Fruit fly (Drosophila melanogaster) whole organism, embryonic: ENCODE measurements around the gene rho-5.

Source experiments
- Bgb ChIP-seq: fragments of 200-800 bp; sonication (Bioruptor generic); IDR thresholded peaks from 2 replicates; pipeline ENCODE4 v1.3.6; 2022; ENCODE audit warnings: missing biosample characterization, missing genetic modification characterization; ENCODE audit not compliant: partially characterized antibody
- CG10543 ChIP-seq: fragments of 200-800 bp; sonication (Bioruptor generic); optimal IDR thresholded peaks from 3 replicates; lab custom pipeline; 2017; ENCODE audit warnings: missing biosample characterization, mild to moderate bottlenecking, missing genetic modification characterization, moderate library complexity
- CG11723 ChIP-seq: fragments of 200-800 bp; sonication (Bioruptor generic); optimal IDR thresholded peaks from 2 replicates; lab custom pipeline; 2017; ENCODE audit warnings: missing biosample characterization, mild to moderate bottlenecking, missing genetic modification characterization
- CG1529 ChIP-seq: fragments of 200-800 bp; sonication (Bioruptor generic); optimal IDR thresholded peaks from 3 replicates; lab custom pipeline; 2018; ENCODE audit warnings: missing biosample characterization, missing genetic modification characterization
- CG17186 ChIP-seq: fragments of 200-800 bp; sonication (Bioruptor generic); optimal IDR thresholded peaks from 3 replicates; lab custom pipeline; 2017; ENCODE audit warnings: missing biosample characterization, missing genetic modification reagents, missing genetic modification characterization
- CG18011 ChIP-seq: fragments of 200-800 bp; sonication (Bioruptor generic); optimal IDR thresholded peaks from 2 replicates; lab custom pipeline; 2017; ENCODE audit warnings: missing biosample characterization, missing genetic modification characterization, mild to moderate bottlenecking, moderate library complexity, missing genotype
- CG18262 ChIP-seq: fragments of 200-800 bp; optimal IDR thresholded peaks from 3 replicates; lab custom pipeline; 2019; ENCODE audit warnings: missing biosample characterization, mild to moderate bottlenecking, missing genetic modification characterization, moderate library complexity
- CG18619 ChIP-seq: fragments of 200-800 bp; sonication (Bioruptor generic); optimal IDR thresholded peaks from 3 replicates; lab custom pipeline; 2017; ENCODE audit warnings: missing biosample characterization, mild to moderate bottlenecking, missing genetic modification characterization
- CG30020 ChIP-seq: fragments of 200-800 bp; optimal IDR thresholded peaks from 2 replicates; lab custom pipeline; 2019; ENCODE audit warnings: missing biosample characterization, mild to moderate bottlenecking, missing genetic modification characterization, moderate library complexity
- CG4282 ChIP-seq: fragments of 200-800 bp; sonication (Bioruptor generic); optimal IDR thresholded peaks from 2 replicates; lab custom pipeline; 2016; ENCODE audit warnings: missing biosample characterization, missing genetic modification characterization
- CG7357 ChIP-seq: fragments of 200-800 bp; sonication (Bioruptor generic); IDR thresholded peaks from 3 replicates; pipeline ENCODE4 v1.3.6; 2022; ENCODE audit warnings: missing biosample characterization, missing genetic modification characterization
- CG7928 ChIP-seq: fragments of 200-800 bp; sonication (Bioruptor generic); optimal IDR thresholded peaks from 2 replicates; lab custom pipeline; 2017; ENCODE audit warnings: missing biosample characterization, mild to moderate bottlenecking, missing genetic modification characterization
- CG8290 ChIP-seq, 3 experiments: fragments of 200-800 bp; sonication (Bioruptor generic); optimal IDR thresholded peaks; 2 replicates each; lab custom pipeline; 2016 to 2019; ENCODE audit warnings: missing biosample characterization in 3 of 3, missing genetic modification characterization in 3 of 3, mild to moderate bottlenecking in 2 of 3, moderate library complexity in 1 of 3
- CG8388 ChIP-seq: fragments of 200-800 bp; sonication (Bioruptor generic); optimal IDR thresholded peaks from 2 replicates; lab custom pipeline; 2019; ENCODE audit warnings: missing biosample characterization, mild to moderate bottlenecking, missing genetic modification characterization, moderate library complexity
- CHES-1-like ChIP-seq: fragments of 200-800 bp; sonication (Bioruptor generic); optimal IDR thresholded peaks from 2 replicates; lab custom pipeline; 2016; ENCODE audit warnings: missing biosample characterization, missing genetic modification characterization
- Chrac-16 ChIP-seq: fragments of 200-800 bp; sonication (Bioruptor generic); optimal IDR thresholded peaks from 3 replicates; lab custom pipeline; 2016; ENCODE audit warnings: missing biosample characterization, missing genetic modification characterization
- Dbx ChIP-seq: fragments of 200-800 bp; sonication (Bioruptor generic); IDR thresholded peaks from 3 replicates; pipeline ENCODE4 v1.3.6; 2022; ENCODE audit warnings: missing biosample characterization, missing genetic modification characterization
- ERR ChIP-seq: fragments of 200-800 bp; sonication (Bioruptor generic); optimal IDR thresholded peaks from 2 replicates; lab custom pipeline; 2016; ENCODE audit warnings: missing biosample characterization, missing genetic modification characterization
- Fer3 ChIP-seq: fragments of 200-800 bp; sonication (Bioruptor generic); optimal IDR thresholded peaks from 2 replicates; lab custom pipeline; 2018; ENCODE audit warnings: missing biosample characterization, mild to moderate bottlenecking, missing genetic modification characterization, moderate library complexity
- Gsc ChIP-seq: fragments of 200-800 bp; sonication (Bioruptor generic); IDR thresholded peaks from 2 replicates; pipeline ENCODE4 v1.3.6; 2022; ENCODE audit warnings: missing biosample characterization, missing genetic modification characterization
- HmgZ ChIP-seq: fragments of 200-800 bp; sonication (Bioruptor generic); optimal IDR thresholded peaks from 2 replicates; lab custom pipeline; 2018; ENCODE audit warnings: missing biosample characterization, mild to moderate bottlenecking, missing genetic modification characterization
- Hr3 ChIP-seq: fragments of 200-800 bp; sonication (Bioruptor generic); optimal IDR thresholded peaks from 3 replicates; lab custom pipeline; 2016; ENCODE audit warnings: missing biosample characterization, missing genetic modification characterization
- Hsf ChIP-seq: fragments of 200-800 bp; sonication (Bioruptor generic); optimal IDR thresholded peaks from 3 replicates; lab custom pipeline; 2016; ENCODE audit warnings: missing biosample characterization, missing genetic modification characterization
- Lhr ChIP-seq: fragments of 200-800 bp; sonication (Bioruptor generic); optimal IDR thresholded peaks from 3 replicates; lab custom pipeline; 2017; ENCODE audit warnings: mild to moderate bottlenecking, missing biosample characterization, missing genetic modification reagents, missing genetic modification characterization
- Mrtf ChIP-seq: fragments of 200-800 bp; sonication (Bioruptor generic); IDR thresholded peaks from 3 replicates; pipeline ENCODE4 v1.3.6; 2022; ENCODE audit warnings: missing biosample characterization, missing genetic modification characterization
- NC2β ChIP-seq: fragments of 200-800 bp; sonication (Bioruptor generic); optimal IDR thresholded peaks from 2 replicates; lab custom pipeline; 2016; ENCODE audit warnings: missing biosample characterization, missing genetic modification characterization
- Pdp1 ChIP-seq, 2 experiments: fragments of 200-800 bp; sonication (Bioruptor generic); optimal IDR thresholded peaks; 3 replicates each; lab custom pipeline; 2016; ENCODE audit warnings: missing biosample characterization in 2 of 2, missing genetic modification characterization in 2 of 2, mild to moderate bottlenecking in 1 of 2, moderate library complexity in 1 of 2
- Scr ChIP-seq: fragments of 200-800 bp; sonication (Bioruptor generic); IDR thresholded peaks from 2 replicates; pipeline ENCODE4 v1.3.6; 2022; ENCODE audit warnings: missing biosample characterization, missing genetic modification characterization; ENCODE audit not compliant: partially characterized antibody
- Trl ChIP-seq, 3 experiments: fragments of >200 bp in 2 of 3; fragments of 200-800 bp in 1 of 3; sonication (Bioruptor generic) in 1 of 3; optimal IDR thresholded peaks; 2 replicates in 1 of 3; 3 replicates in 2 of 3; lab custom pipeline; 2016 to 2017; ENCODE audit warnings: missing biosample characterization in 1 of 3, missing genetic modification characterization in 1 of 3
- Xbp1 ChIP-seq: fragments of 200-800 bp; sonication (Bioruptor generic); optimal IDR thresholded peaks from 3 replicates; lab custom pipeline; 2016; ENCODE audit warnings: missing biosample characterization, mild to moderate bottlenecking, missing genetic modification characterization
- bigmax ChIP-seq: fragments of 200-800 bp; sonication (Bioruptor generic); optimal IDR thresholded peaks from 2 replicates; lab custom pipeline; 2018; ENCODE audit warnings: missing biosample characterization, mild to moderate bottlenecking, missing genetic modification characterization
- dati ChIP-seq: fragments of 200-800 bp; sonication (Bioruptor generic); IDR thresholded peaks from 2 replicates; pipeline ENCODE4 v1.3.6; 2022; ENCODE audit warnings: missing biosample characterization, missing genetic modification characterization
- eyg ChIP-seq: fragments of 200-800 bp; sonication (Bioruptor generic); optimal IDR thresholded peaks from 3 replicates; lab custom pipeline; 2016; ENCODE audit warnings: missing biosample characterization, missing genetic modification characterization
- fd64A ChIP-seq: fragments of 200-800 bp; sonication (Bioruptor generic); optimal IDR thresholded peaks from 3 replicates; lab custom pipeline; 2018; ENCODE audit warnings: missing biosample characterization, mild to moderate bottlenecking, missing genetic modification characterization
- fd96Cb ChIP-seq: fragments of 200-800 bp; sonication (Bioruptor generic); optimal IDR thresholded peaks from 2 replicates; lab custom pipeline; 2018; ENCODE audit warnings: missing biosample characterization, mild to moderate bottlenecking, missing genetic modification characterization, moderate library complexity
- gce ChIP-seq: fragments of 200-800 bp; sonication (Bioruptor generic); IDR thresholded peaks from 3 replicates; pipeline ENCODE4 v1.3.6; 2022; ENCODE audit warnings: missing biosample characterization, missing genetic modification characterization
- gsb-n ChIP-seq: fragments of 200-800 bp; sonication (Bioruptor generic); optimal IDR thresholded peaks from 3 replicates; lab custom pipeline; 2018; ENCODE audit warnings: missing biosample characterization, mild to moderate bottlenecking, missing genetic modification characterization
- hb ChIP-seq: fragments of 200-800 bp; sonication (Bioruptor generic); IDR thresholded peaks from 3 replicates; pipeline ENCODE4 v1.3.6; 2022; ENCODE audit warnings: missing biosample characterization, missing genetic modification characterization; ENCODE audit not compliant: partially characterized antibody
- kah ChIP-seq: fragments of 200-800 bp; sonication (Bioruptor generic); optimal IDR thresholded peaks from 2 replicates; lab custom pipeline; 2018; ENCODE audit warnings: missing biosample characterization, mild to moderate bottlenecking, missing genetic modification characterization
- lov ChIP-seq, 2 experiments: fragments of 200-800 bp in 1 of 2; fragments of >200 bp in 1 of 2; sonication (Bioruptor generic) in 1 of 2; IDR thresholded peaks in 1 of 2; optimal IDR thresholded peaks in 1 of 2; 2 replicates in 1 of 2; 3 replicates in 1 of 2; pipeline versions ENCODE4 v1.3.6 to Lab custom; 2017 to 2022; ENCODE audit warnings: missing biosample characterization in 1 of 2, missing genetic modification characterization in 1 of 2
- pita ChIP-seq: fragments of 200-800 bp; sonication (Bioruptor generic); optimal IDR thresholded peaks from 2 replicates; lab custom pipeline; 2017; ENCODE audit warnings: missing biosample characterization, mild to moderate bottlenecking, missing genetic modification characterization
- salm ChIP-seq: fragments of 200-800 bp; sonication (Bioruptor generic); optimal IDR thresholded peaks from 2 replicates; lab custom pipeline; 2018; ENCODE audit warnings: missing biosample characterization, mild to moderate bottlenecking, missing genetic modification characterization
- schlank ChIP-seq: fragments of 200-800 bp; sonication (Bioruptor generic); optimal IDR thresholded peaks from 2 replicates; lab custom pipeline; 2018; ENCODE audit warnings: missing biosample characterization, mild to moderate bottlenecking, missing genetic modification characterization
- sisA ChIP-seq: fragments of 200-800 bp; sonication (Bioruptor generic); IDR thresholded peaks from 2 replicates; pipeline ENCODE4 v1.3.6; 2022; ENCODE audit warnings: missing biosample characterization, missing genetic modification characterization
- sug ChIP-seq: fragments of 200-800 bp; optimal IDR thresholded peaks from 2 replicates; lab custom pipeline; 2019; ENCODE audit warnings: missing biosample characterization, mild to moderate bottlenecking, missing genetic modification characterization, moderate library complexity
- trem ChIP-seq: fragments of 200-800 bp; optimal IDR thresholded peaks from 3 replicates; lab custom pipeline; 2019; ENCODE audit warnings: missing biosample characterization, mild to moderate bottlenecking, missing genetic modification characterization, moderate library complexity
- tup ChIP-seq: fragments of 200-800 bp; sonication (Bioruptor generic); optimal IDR thresholded peaks from 2 replicates; lab custom pipeline; 2016; ENCODE audit warnings: missing biosample characterization, mild to moderate bottlenecking, missing genetic modification characterization, moderate library complexity
- zfh1 ChIP-seq: fragments of 200-800 bp; sonication (Bioruptor generic); IDR thresholded peaks from 3 replicates; pipeline ENCODE4 v1.3.6; 2022; ENCODE audit warnings: missing biosample characterization, missing genetic modification characterization

The rho-5 gene

dm6 chr2L:10408122-10408576 is 34.4 kb upstream of the rho-5 start, which contains the start of the genes Ip259 and RpS27A (continued):
- TF ChIP-seq Lhr (peak; percentile 74), eyg (GFP tag; lab: Kevin White, UChicago) (peak; percentile 41), Hsf (peak; percentile 80), CG30020 (peak; percentile 99), sug (tag; lab: Kevin White, UChicago) (peak; percentile 75), CG18619 (GFP tag; lab: Kevin White, UChicago) (peak; percentile 84), hb (GFP tag; lab: Robert Waterston, UW) (no peak), dati (GFP tag; lab: Robert Waterston, UW) (peak; percentile 58), tup (GFP tag; lab: Kevin White, UChicago) (no peak), CG18262 (tag; lab: Kevin White, UChicago) (peak; percentile 54), bigmax (no peak), CG7928 (GFP tag; lab: Kevin White, UChicago) (peak; percentile 69), salm (tag; lab: Kevin White, UChicago) (peak; percentile 21), fd64A (peak; percentile 66), Hr3 (GFP tag; lab: Kevin White, UChicago) (peak; percentile 33), Fer3 (tag; lab: Kevin White, UChicago) (peak; percentile 85), HmgZ (tag; lab: Kevin White, UChicago) (peak; percentile 71), CG1529 (peak; percentile 55), CG4282 (no peak), CG8388 (GFP tag; lab: Kevin White, UChicago) (peak; percentile 53), gce (peak; percentile 83; the same call in 2 of the 3 replicates), zfh1 (GFP tag; lab: Robert Waterston, UW) (peak; percentile 90), Scr (no peak), Bgb (GFP tag; lab: Robert Waterston, UW) (peak; percentile 16; the same call in 1 of the 2 replicates), gsb-n (tag; lab: Kevin White, UChicago) (peak; percentile 67), CHES-1-like (peak; percentile 48), CG7357 (peak; percentile 61; the same call in 1 of the 3 replicates), CG17186 (GFP tag; lab: Kevin White, UChicago) (peak; percentile 41), ERR (GFP tag; lab: Kevin White, UChicago) (no peak), Chrac-16 (GFP tag; lab: Kevin White, UChicago) (peak; percentile 52), Pdp1 (GFP tag; optimal IDR thresholded peaks at IDR 0.05; lab: Kevin White, UChicago) (peak; percentile 32 to 46), NC2β (GFP tag; lab: Kevin White, UChicago) (peak; percentile 96), CG8290 (GFP tag; optimal IDR thresholded peaks at IDR 0.05; lab: Kevin White, UChicago) (peak; percentile 74), CG8290 (tag; optimal IDR thresholded peaks at IDR 0.05; lab: Kevin White, UChicago) (peak in 1 of 2 experiments; percentile 63), Xbp1 (GFP tag; lab: Kevin White, UChicago) (peak; percentile 75), Gsc (no peak), sisA (GFP tag; lab: Robert Waterston, UW) (no peak; the same call in 1 of the 2 replicates), Dbx (GFP tag; lab: Robert Waterston, UW) (peak; percentile 88), trem (tag; lab: Kevin White, UChicago) (peak; percentile 55), kah (GFP tag; lab: Kevin White, UChicago) (peak; percentile 59), Trl (optimal IDR thresholded peaks at IDR 0.05; lab: Kevin White, UChicago) (no peak), Trl (GFP tag; optimal IDR thresholded peaks at IDR 0.05; lab: Kevin White, UChicago) (peak; percentile 78), CG18011 (peak; percentile 55), pita (GFP tag; lab: Kevin White, UChicago) (no peak), CG11723 (peak; percentile 98), Mrtf (GFP tag; lab: Robert Waterston, UW) (no peak; the same call in 1 of the 3 replicates), CG10543 (peak; percentile 67), lov (optimal IDR thresholded peaks at IDR 0.05; lab: Kevin White, UChicago) (no peak), lov (GFP tag; IDR thresholded peaks at IDR 0.05; lab: Robert Waterston, UW) (peak; percentile 93), schlank (peak; percentile 54), fd96Cb (tag; lab: Kevin White, UChicago) (peak; percentile 42)
